Fruit fly (Drosophila melanogaster) whole organism, embryonic: ENCODE results near the gene rin.
A peak's percentile ranks its signal among the peaks of the same experiment; 100 is the strongest.

Experiments used
- Antp ChIP-seq: fragments of 200-800 bp; sonication (Bioruptor generic); optimal IDR thresholded peaks from 3 replicates; lab custom pipeline; 2016; ENCODE audit warnings: missing biosample characterization, missing genetic modification characterization
- Atf-2 ChIP-seq: fragments of 200-800 bp; sonication (Bioruptor generic); optimal IDR thresholded peaks from 2 replicates; lab custom pipeline; 2016; ENCODE audit warnings: missing biosample characterization, missing genetic modification characterization
- Atf3 ChIP-seq: fragments of 200-800 bp; sonication (Bioruptor generic); optimal IDR thresholded peaks from 3 replicates; lab custom pipeline; 2016; ENCODE audit warnings: missing biosample characterization, missing genetic modification characterization
- Awh ChIP-seq: fragments of 200-800 bp; sonication (Bioruptor generic); IDR thresholded peaks from 2 replicates; pipeline ENCODE4, ENCODE4 v1.3.6; 2022; ENCODE audit warnings: missing biosample characterization, missing genetic modification characterization
- Bdp1 ChIP-seq: fragments of 200-800 bp; sonication (Bioruptor generic); optimal IDR thresholded peaks from 3 replicates; lab custom pipeline; 2016; ENCODE audit warnings: missing biosample characterization, missing genetic modification characterization
- C15 ChIP-seq: fragments of 200-800 bp; sonication (Bioruptor generic); IDR thresholded peaks from 3 replicates; pipeline ENCODE4 v1.3.6; 2022; ENCODE audit warnings: missing biosample characterization, missing genetic modification characterization
- CG11695 ChIP-seq: fragments of 200-800 bp; sonication (Bioruptor generic); IDR thresholded peaks from 3 replicates; pipeline ENCODE4 v1.3.6; 2022; ENCODE audit warnings: missing biosample characterization, missing genetic modification characterization
- CG12942 ChIP-seq: fragments of 200-800 bp; sonication (Bioruptor generic); optimal IDR thresholded peaks from 3 replicates; lab custom pipeline; 2016; ENCODE audit warnings: missing biosample characterization, missing genetic modification characterization
- CG13123 ChIP-seq: fragments of 200-800 bp; sonication (Bioruptor generic); optimal IDR thresholded peaks from 2 replicates; lab custom pipeline; 2016; ENCODE audit warnings: missing biosample characterization, missing genetic modification characterization
- CG2199 ChIP-seq: fragments of 200-800 bp; sonication (Bioruptor generic); IDR thresholded peaks from 3 replicates; pipeline ENCODE4 v1.3.6; 2022; ENCODE audit warnings: missing biosample characterization, missing genetic modification characterization
- CG2678 ChIP-seq: fragments of 200-800 bp; sonication (Bioruptor generic); optimal IDR thresholded peaks from 3 replicates; lab custom pipeline; 2019; ENCODE audit warnings: missing biosample characterization, mild to moderate bottlenecking, missing genetic modification characterization, moderate library complexity
- CG2712 ChIP-seq: fragments of 200-800 bp; optimal IDR thresholded peaks from 3 replicates; lab custom pipeline; 2019; ENCODE audit warnings: missing biosample characterization, mild to moderate bottlenecking, missing genetic modification characterization, moderate library complexity
- CG2889 ChIP-seq: fragments of 200-800 bp; sonication (Bioruptor generic); IDR thresholded peaks from 3 replicates; pipeline ENCODE4 v1.3.6; 2022; ENCODE audit warnings: missing biosample characterization, missing genetic modification characterization
- CG34224 ChIP-seq: fragments of 200-800 bp; sonication (Bioruptor generic); IDR thresholded peaks from 3 replicates; pipeline ENCODE4 v1.3.6; 2022; ENCODE audit warnings: missing biosample characterization, missing genetic modification characterization; ENCODE audit not compliant: partially characterized antibody
- CG3838 ChIP-seq: fragments of 200-800 bp; sonication (Bioruptor generic); optimal IDR thresholded peaks from 3 replicates; lab custom pipeline; 2016; ENCODE audit warnings: missing biosample characterization, missing genetic modification characterization
- CG4360 ChIP-seq: fragments of 200-800 bp; sonication (Bioruptor generic); IDR thresholded peaks from 2 replicates; pipeline ENCODE4 v1.3.6; 2022; ENCODE audit warnings: missing biosample characterization, missing genetic modification characterization
- CG4404 ChIP-seq: fragments of 200-800 bp; sonication (Bioruptor generic); IDR thresholded peaks from 2 replicates; pipeline ENCODE4 v1.3.6; 2022; ENCODE audit warnings: missing biosample characterization, missing genetic modification characterization
- CG4707 ChIP-seq: fragments of 200-800 bp; sonication (Bioruptor generic); optimal IDR thresholded peaks from 2 replicates; lab custom pipeline; 2018; ENCODE audit warnings: missing biosample characterization, mild to moderate bottlenecking, missing genetic modification characterization, moderate library complexity
- CG4820 ChIP-seq: fragments of 200-800 bp; sonication (Bioruptor generic); optimal IDR thresholded peaks from 3 replicates; lab custom pipeline; 2016; ENCODE audit warnings: missing biosample characterization, missing genetic modification characterization
- CG6765 ChIP-seq: fragments of 200-800 bp; sonication (Bioruptor generic); optimal IDR thresholded peaks from 3 replicates; lab custom pipeline; 2017; ENCODE audit warnings: missing biosample characterization, mild to moderate bottlenecking, missing genetic modification characterization
- CG7271 ChIP-seq: fragments of 200-800 bp; sonication (Bioruptor generic); optimal IDR thresholded peaks from 2 replicates; lab custom pipeline; 2018; ENCODE audit warnings: missing biosample characterization, mild to moderate bottlenecking, missing genetic modification characterization, moderate library complexity
- Deaf1 ChIP-seq: fragments of 200-800 bp; optimal IDR thresholded peaks from 3 replicates; lab custom pipeline; 2019; ENCODE audit warnings: missing biosample characterization, mild to moderate bottlenecking, missing genetic modification characterization, moderate library complexity
- Dek ChIP-seq: fragments of 200-800 bp; sonication (Bioruptor generic); optimal IDR thresholded peaks from 3 replicates; lab custom pipeline; 2019; ENCODE audit warnings: missing biosample characterization, mild to moderate bottlenecking, missing genetic modification characterization, moderate library complexity
- Doc2 ChIP-seq: fragments of 200-800 bp; sonication (Bioruptor generic); IDR thresholded peaks from 2 replicates; pipeline ENCODE4 v1.3.6; 2022; ENCODE audit warnings: missing biosample characterization, missing genetic modification characterization
- Dref ChIP-seq: fragments of 200-800 bp; sonication (Bioruptor generic); IDR thresholded peaks from 2 replicates; pipeline ENCODE4 v1.3.6; 2022; ENCODE audit warnings: missing biosample characterization, missing genetic modification characterization
- E2f2 ChIP-seq: fragments of 200-800 bp; sonication (Bioruptor generic); IDR thresholded peaks from 2 replicates; pipeline ENCODE4 v1.3.6; 2022; ENCODE audit warnings: missing biosample characterization, missing genetic modification characterization
- Gug ChIP-seq: fragments of 200-800 bp; sonication (Bioruptor generic); IDR thresholded peaks from 4 replicates; pipeline ENCODE4 v1.3.6; 2022; ENCODE audit warnings: missing biosample characterization, missing genetic modification characterization
- Hey ChIP-seq: fragments of 200-800 bp; sonication (Bioruptor generic); optimal IDR thresholded peaks from 3 replicates; lab custom pipeline; 2018; ENCODE audit warnings: missing biosample characterization, mild to moderate bottlenecking, missing genetic modification characterization
- Med ChIP-seq: fragments of 200-800 bp; sonication (Bioruptor generic); peaks from one replicate; lab custom pipeline; 2016; ENCODE audit warnings: missing biosample characterization, missing genetic modification characterization, mild to moderate bottlenecking, inconsistent platforms, moderate library complexity
- Oaz ChIP-seq: fragments of 200-800 bp; sonication (Bioruptor generic); IDR thresholded peaks from 2 replicates; pipeline ENCODE4 v1.3.6; 2022; ENCODE audit warnings: missing biosample characterization, missing genetic modification characterization
- Rfx ChIP-seq: fragments of 200-800 bp; sonication (Bioruptor generic); IDR thresholded peaks from 2 replicates; pipeline ENCODE4 v1.3.6; 2022; ENCODE audit warnings: missing biosample characterization, missing genetic modification characterization
- Sox102F ChIP-seq: fragments of 200-800 bp; sonication (Bioruptor generic); optimal IDR thresholded peaks from 2 replicates; lab custom pipeline; 2018; ENCODE audit warnings: missing biosample characterization, mild to moderate bottlenecking, missing genetic modification characterization, moderate library complexity
- Trl ChIP-seq, 3 experiments: fragments of >200 bp in 2 of 3; fragments of 200-800 bp in 1 of 3; sonication (Bioruptor generic) in 1 of 3; optimal IDR thresholded peaks; 2 replicates in 1 of 3; 3 replicates in 2 of 3; lab custom pipeline; 2016 to 2017; ENCODE audit warnings: missing biosample characterization in 1 of 3, missing genetic modification characterization in 1 of 3
- Xbp1 ChIP-seq: fragments of 200-800 bp; sonication (Bioruptor generic); optimal IDR thresholded peaks from 3 replicates; lab custom pipeline; 2016; ENCODE audit warnings: missing biosample characterization, mild to moderate bottlenecking, missing genetic modification characterization
- YL-1 ChIP-seq: fragments of 200-800 bp; sonication (Bioruptor generic); optimal IDR thresholded peaks from 3 replicates; lab custom pipeline; 2017; ENCODE audit warnings: missing biosample characterization, mild to moderate bottlenecking, missing genetic modification characterization
- ab ChIP-seq: fragments of 200-800 bp; sonication (Bioruptor generic); optimal IDR thresholded peaks from 2 replicates; lab custom pipeline; 2016; ENCODE audit warnings: missing biosample characterization, missing genetic modification characterization
- bigmax ChIP-seq: fragments of 200-800 bp; sonication (Bioruptor generic); optimal IDR thresholded peaks from 2 replicates; lab custom pipeline; 2018; ENCODE audit warnings: missing biosample characterization, mild to moderate bottlenecking, missing genetic modification characterization
- chm ChIP-seq: fragments of 200-800 bp; sonication (Bioruptor generic); IDR thresholded peaks from 2 replicates; pipeline ENCODE4 v1.3.6; 2022; ENCODE audit warnings: missing biosample characterization, missing genetic modification characterization
- dati ChIP-seq: fragments of 200-800 bp; sonication (Bioruptor generic); IDR thresholded peaks from 2 replicates; pipeline ENCODE4 v1.3.6; 2022; ENCODE audit warnings: missing biosample characterization, missing genetic modification characterization
- disco-r ChIP-seq: fragments of 200-800 bp; sonication (Bioruptor generic); optimal IDR thresholded peaks from 2 replicates; lab custom pipeline; 2016; ENCODE audit warnings: missing biosample characterization, missing genetic modification characterization
- dm ChIP-seq: fragments of 200-800 bp; sonication (Bioruptor generic); optimal IDR thresholded peaks from 3 replicates; lab custom pipeline; 2016; ENCODE audit warnings: missing biosample characterization, missing genetic modification characterization
- fd102C ChIP-seq: fragments of 200-800 bp; sonication (Bioruptor generic); optimal IDR thresholded peaks from 2 replicates; lab custom pipeline; 2018; ENCODE audit warnings: missing biosample characterization, mild to moderate bottlenecking, missing genetic modification characterization, moderate library complexity
- fd3F ChIP-seq: fragments of 200-800 bp; sonication (Bioruptor generic); optimal IDR thresholded peaks from 2 replicates; lab custom pipeline; 2018; ENCODE audit warnings: missing biosample characterization, mild to moderate bottlenecking, missing genetic modification characterization, moderate library complexity
- h ChIP-seq: fragments of >200 bp; optimal IDR thresholded peaks from 2 replicates; lab custom pipeline; 2017
- lbe ChIP-seq: fragments of 200-800 bp; sonication (Bioruptor generic); optimal IDR thresholded peaks from 2 replicates; lab custom pipeline; 2016; ENCODE audit warnings: missing biosample characterization, mild to moderate bottlenecking, missing genetic modification characterization
- lmd ChIP-seq: fragments of 200-800 bp; sonication (Bioruptor generic); IDR thresholded peaks from 2 replicates; pipeline ENCODE4 v1.3.6; 2022; ENCODE audit warnings: missing biosample characterization, missing genetic modification characterization
- luna ChIP-seq: fragments of 200-800 bp; sonication (Bioruptor generic); optimal IDR thresholded peaks from 2 replicates; lab custom pipeline; 2016; ENCODE audit warnings: missing biosample characterization, missing genetic modification characterization
- oc ChIP-seq: fragments of 200-800 bp; sonication (Bioruptor generic); optimal IDR thresholded peaks from 2 replicates; lab custom pipeline; 2018; ENCODE audit warnings: missing biosample characterization, mild to moderate bottlenecking, missing genetic modification characterization, moderate library complexity
- pho ChIP-seq: fragments of 200-800 bp; sonication (Bioruptor generic); optimal IDR thresholded peaks from 2 replicates; lab custom pipeline; 2016; ENCODE audit warnings: missing biosample characterization, missing genetic modification characterization
- scrt ChIP-seq: fragments of 200-800 bp; sonication (Bioruptor generic); optimal IDR thresholded peaks from 2 replicates; lab custom pipeline; 2018; ENCODE audit warnings: missing biosample characterization, mild to moderate bottlenecking, missing genetic modification characterization, moderate library complexity
- stwl ChIP-seq: fragments of 200-800 bp; sonication (Bioruptor generic); optimal IDR thresholded peaks from 3 replicates; lab custom pipeline; 2018; ENCODE audit warnings: missing biosample characterization, mild to moderate bottlenecking, missing genetic modification characterization, moderate library complexity
- sug ChIP-seq: fragments of 200-800 bp; optimal IDR thresholded peaks from 2 replicates; lab custom pipeline; 2019; ENCODE audit warnings: missing biosample characterization, mild to moderate bottlenecking, missing genetic modification characterization, moderate library complexity

rin gene

dm6 chr3R:13645874-13646370, 882 bp upstream of the rin start, which contains the start of gene sqd (continued):
- TF ChIP-seq CG3838 (GFP tag; lab: Kevin White, UChicago) = no peak
- TF ChIP-seq fd3F (GFP tag; lab: Kevin White, UChicago) = no peak
- no peak for TF ChIP-seq Bdp1
- TF ChIP-seq dm (GFP tag; lab: Kevin White, UChicago) = peak; percentile 43
- TF ChIP-seq ab (GFP tag; lab: Kevin White, UChicago) = no peak
- no peak for TF ChIP-seq chm (GFP tag; lab: Robert Waterston, UW)
- TF ChIP-seq CG4360 (GFP tag; lab: Robert Waterston, UW) = 0 out of 2 replicates have a peak, but pooled peaks have one; percentile 15
- TF ChIP-seq Atf3 (GFP tag; lab: Kevin White, UChicago) = no peak
- TF ChIP-seq Rfx (GFP tag; lab: Robert Waterston, UW) = peak; percentile 63; the same call in 1 of the 2 replicates
- TF ChIP-seq scrt (GFP tag; lab: Kevin White, UChicago) = peak; percentile 54
- TF ChIP-seq Atf-2 = no peak
- no peak for TF ChIP-seq oc (tag; lab: Kevin White, UChicago)
- peak; percentile 45 for TF ChIP-seq CG6765 (GFP tag; lab: Kevin White, UChicago)
- TF ChIP-seq CG13123 (GFP tag; lab: Kevin White, UChicago) = no peak
- no peak for TF ChIP-seq luna
- no peak for TF ChIP-seq Gug (GFP tag; lab: Robert Waterston, UW)
- TF ChIP-seq CG4707 = peak; percentile 8
- no peak for TF ChIP-seq Dref
- TF ChIP-seq Dek = no peak
- no peak for TF ChIP-seq CG34224
- peak; percentile 1 for TF ChIP-seq Antp (GFP tag; lab: Kevin White, UChicago)
- peak; percentile 22 for TF ChIP-seq CG4820 (GFP tag; lab: Kevin White, UChicago)
- 0 out of 2 replicates have a peak, but pooled peaks have one; percentile 25 for TF ChIP-seq Awh (GFP tag; lab: Robert Waterston, UW)
- no peak for TF ChIP-seq Oaz (GFP tag; lab: Robert Waterston, UW)
- peak; percentile 12 for TF ChIP-seq bigmax (GFP tag; lab: Kevin White, UChicago)
- TF ChIP-seq Sox102F (GFP tag; lab: Kevin White, UChicago) = no peak
- no peak for TF ChIP-seq Doc2 (GFP tag; lab: Robert Waterston, UW)
- no peak for TF ChIP-seq dati (GFP tag; lab: Robert Waterston, UW)
- peak; percentile 46 for TF ChIP-seq Hey
- peak; percentile 45 for TF ChIP-seq E2f2 (GFP tag; lab: Robert Waterston, UW)
- TF ChIP-seq fd102C = no peak
- peak; percentile 49 for TF ChIP-seq Xbp1 (GFP tag; lab: Kevin White, UChicago)
- TF ChIP-seq Trl (optimal IDR thresholded peaks at IDR 0.05; lab: Kevin White, UChicago) = no peak
- peak; percentile 9 for TF ChIP-seq Trl (GFP tag; optimal IDR thresholded peaks at IDR 0.05; lab: Kevin White, UChicago)
- TF ChIP-seq sug (tag; lab: Kevin White, UChicago) = no peak
- peak; percentile 74 for TF ChIP-seq YL-1 (GFP tag; lab: Kevin White, UChicago)
- no peak for TF ChIP-seq CG4404 (GFP tag; lab: Robert Waterston, UW)
- TF ChIP-seq CG12942 (GFP tag; lab: Kevin White, UChicago) = no peak
- no peak for TF ChIP-seq CG2199 (GFP tag; lab: Robert Waterston, UW)
- TF ChIP-seq CG2712 (tag; lab: Kevin White, UChicago) = peak; percentile 10
- TF ChIP-seq lmd (GFP tag; lab: Robert Waterston, UW) = no peak; the same call in 1 of the 2 replicates
- no peak for TF ChIP-seq CG11695
- peak; percentile 70 for TF ChIP-seq stwl (tag; lab: Kevin White, UChicago)
- TF ChIP-seq Med (GFP tag; lab: Kevin White, UChicago) = peak; percentile 95
- peak; percentile 12 for TF ChIP-seq pho (GFP tag; lab: Kevin White, UChicago)
- TF ChIP-seq disco-r (GFP tag; lab: Kevin White, UChicago) = no peak
- no peak for TF ChIP-seq C15 (GFP tag; lab: Robert Waterston, UW)
- TF ChIP-seq CG7271 (tag; lab: Kevin White, UChicago) = no peak
- peak; percentile 34 for TF ChIP-seq CG2678 (tag; lab: Kevin White, UChicago)
- no peak for TF ChIP-seq CG2889 (GFP tag; lab: Robert Waterston, UW)
- TF ChIP-seq h (lab: Kevin White, UChicago) = no peak
- no peak for TF ChIP-seq lbe
- TF ChIP-seq Deaf1 (tag; lab: Kevin White, UChicago) = peak; percentile 17
